Fruit fly (Drosophila melanogaster) whole organism, pupa: ENCODE data around the gene mRF1.

Source experiments
- CG10348 ChIP-seq: fragments of 200-800 bp; sonication (Bioruptor generic); IDR thresholded peaks from 2 replicates; pipeline ENCODE4 v1.3.6; 2022; ENCODE audit warnings: missing biosample characterization, missing genetic modification characterization
- CG12605 ChIP-seq: fragments of 200-800 bp; sonication (Bioruptor generic); IDR thresholded peaks from 2 replicates; pipeline ENCODE4 v1.3.6; 2022; ENCODE audit warnings: missing biosample characterization, missing genetic modification characterization
- CG13204 ChIP-seq: fragments of 200-800 bp; sonication (Bioruptor generic); optimal IDR thresholded peaks from 2 replicates; lab custom pipeline; 2018; ENCODE audit warnings: missing biosample characterization, mild to moderate bottlenecking, missing genetic modification characterization, moderate library complexity
- CG14655 ChIP-seq: fragments of 200-800 bp; sonication (Bioruptor generic); optimal IDR thresholded peaks from 3 replicates; lab custom pipeline; 2017; ENCODE audit warnings: mild to moderate bottlenecking, missing biosample characterization, missing genetic modification reagents, missing genetic modification characterization
- CG15710 ChIP-seq: fragments of 200-800 bp; sonication (Bioruptor generic); optimal IDR thresholded peaks from 2 replicates; lab custom pipeline; 2018; ENCODE audit warnings: missing biosample characterization, mild to moderate bottlenecking, missing genetic modification characterization, moderate library complexity
- CG17806 ChIP-seq: fragments of 200-800 bp; sonication (Bioruptor generic); optimal IDR thresholded peaks from 2 replicates; lab custom pipeline; 2018; ENCODE audit warnings: missing biosample characterization, mild to moderate bottlenecking, missing genetic modification characterization, moderate library complexity
- CG32121 ChIP-seq: fragments of 200-800 bp; sonication (Bioruptor generic); IDR thresholded peaks from 2 replicates; pipeline ENCODE4 v1.3.6; 2022; ENCODE audit warnings: missing biosample characterization, missing genetic modification characterization
- CG34367 ChIP-seq: fragments of 200-800 bp; sonication (Bioruptor generic); optimal IDR thresholded peaks from 2 replicates; lab custom pipeline; 2018; ENCODE audit warnings: missing biosample characterization, mild to moderate bottlenecking, missing genetic modification characterization
- CG4496 ChIP-seq: fragments of 200-800 bp; sonication (Bioruptor generic); IDR thresholded peaks from 3 replicates; pipeline ENCODE4 v1.3.6; 2022; ENCODE audit warnings: missing biosample characterization, missing genetic modification characterization
- CG8159 ChIP-seq: fragments of 200-800 bp; sonication (Bioruptor generic); optimal IDR thresholded peaks from 3 replicates; lab custom pipeline; 2018; ENCODE audit warnings: missing biosample characterization, mild to moderate bottlenecking, missing genetic modification characterization, moderate library complexity
- CG8301 ChIP-seq: fragments of 200-800 bp; sonication (Bioruptor generic); optimal IDR thresholded peaks from 2 replicates; lab custom pipeline; 2018; ENCODE audit warnings: missing biosample characterization, mild to moderate bottlenecking, missing genetic modification characterization
- CG9948 ChIP-seq: fragments of 200-800 bp; sonication (Bioruptor generic); optimal IDR thresholded peaks from 2 replicates; lab custom pipeline; 2018; ENCODE audit warnings: missing biosample characterization, mild to moderate bottlenecking, missing genetic modification characterization, moderate library complexity
- D1 ChIP-seq: fragments of 200-800 bp; sonication (Bioruptor generic); optimal IDR thresholded peaks from 2 replicates; lab custom pipeline; 2018; ENCODE audit warnings: missing biosample characterization, mild to moderate bottlenecking, missing genetic modification characterization, moderate library complexity
- EcR ChIP-seq: fragments of 200-800 bp; sonication (Bioruptor generic); optimal IDR thresholded peaks from 3 replicates; lab custom pipeline; 2019; ENCODE audit warnings: missing biosample characterization, missing genetic modification characterization, mild to moderate bottlenecking, moderate library complexity, missing genetic modification reagents
- Ets98B ChIP-seq: fragments of 200-800 bp; sonication (Bioruptor generic); IDR thresholded peaks from 2 replicates; pipeline ENCODE4 v1.3.6; 2022; ENCODE audit warnings: missing biosample characterization, missing genetic modification characterization
- Pif1A ChIP-seq: fragments of 200-800 bp; sonication (Bioruptor generic); optimal IDR thresholded peaks from 3 replicates; lab custom pipeline; 2016; ENCODE audit warnings: missing biosample characterization, missing genetic modification characterization
- Pif1B ChIP-seq: fragments of 200-800 bp; sonication (Bioruptor generic); optimal IDR thresholded peaks from 3 replicates; lab custom pipeline; 2016; ENCODE audit warnings: missing biosample characterization, missing genetic modification characterization
- Snoo ChIP-seq: fragments of 200-800 bp; sonication (Bioruptor generic); optimal IDR thresholded peaks from 3 replicates; lab custom pipeline; 2017; ENCODE audit warnings: missing biosample characterization, mild to moderate bottlenecking, missing genetic modification characterization, inconsistent platforms
- fd96Ca ChIP-seq: fragments of 200-800 bp; sonication (Bioruptor generic); IDR thresholded peaks from 3 replicates; pipeline ENCODE4 v1.3.6; 2022; ENCODE audit warnings: missing biosample characterization, missing genetic modification characterization
- gl ChIP-seq: fragments of 200-800 bp; sonication (Bioruptor generic); optimal IDR thresholded peaks from 2 replicates; lab custom pipeline; 2018; ENCODE audit warnings: missing biosample characterization, mild to moderate bottlenecking, missing genetic modification characterization
- rn ChIP-seq: fragments of 200-800 bp; sonication (Bioruptor generic); IDR thresholded peaks from 2 replicates; pipeline ENCODE4 v1.3.6; 2022; ENCODE audit warnings: missing biosample characterization, missing genetic modification characterization

The mRF1 gene

dm6 chr2L:13203437-13204137 lies 16.2 kb upstream of the mRF1 start, which contains the start of gene Pect:
TSS of gene Pect (plus strand) at chr2L:13203762.
- TF ChIP-seq CG8301 (tag; lab: Kevin White, UChicago) = no peak
- no peak for TF ChIP-seq CG32121 (GFP tag; lab: Robert Waterston, UW)
- TF ChIP-seq CG9948 = no peak
- peak; percentile 54; the same call in 1 of the 2 replicates for TF ChIP-seq Ets98B (GFP tag; lab: Robert Waterston, UW)
- TF ChIP-seq gl (tag; lab: Kevin White, UChicago) = peak; percentile 7
- peak; percentile 62 for TF ChIP-seq CG12605 (GFP tag; lab: Robert Waterston, UW)
- no peak for TF ChIP-seq CG10348 (GFP tag; lab: Robert Waterston, UW)
- TF ChIP-seq CG8159 (tag; lab: Kevin White, UChicago) = no peak
- no peak for TF ChIP-seq CG17806 (tag; lab: Kevin White, UChicago)
- no peak for TF ChIP-seq CG13204 (GFP tag; lab: Kevin White, UChicago)
- TF ChIP-seq D1 (tag; lab: Kevin White, UChicago) = no peak
- TF ChIP-seq rn = no peak
- peak; percentile 28 for TF ChIP-seq CG15710 (tag; lab: Kevin White, UChicago)
- no peak for TF ChIP-seq Pif1A
- peak; percentile 38; the same call in 1 of the 3 replicates for TF ChIP-seq fd96Ca (GFP tag; lab: Robert Waterston, UW)
- TF ChIP-seq Pif1B (GFP tag; lab: Kevin White, UChicago) = no peak
- no peak for TF ChIP-seq Snoo (tag; lab: Kevin White, UChicago)
- no peak for TF ChIP-seq CG4496 (GFP tag; lab: Robert Waterston, UW)
- no peak for TF ChIP-seq CG14655 (GFP tag; lab: Kevin White, UChicago)
- TF ChIP-seq EcR (GFP tag; lab: Kevin White, UChicago) = peak; percentile 52
- no peak for TF ChIP-seq CG34367 (tag; lab: Kevin White, UChicago)

- TF ChIP-seq CG14655 (GFP tag; lab: Kevin White, UChicago) (no peak), CG12605 (GFP tag; lab: Robert Waterston, UW) (no peak), CG17806 (tag; lab: Kevin White, UChicago) (no peak), rn (no peak), CG13204 (GFP tag; lab: Kevin White, UChicago) (no peak), EcR (GFP tag; lab: Kevin White, UChicago) (no peak), CG4496 (GFP tag; lab: Robert Waterston, UW) (no peak)
Observed at dm6 chr2L:13204151-13204550, 15.6 kb upstream of the mRF1 start.

- TF ChIP-seq CG13204 (GFP tag; lab: Kevin White, UChicago) (peak; percentile 54), CG12605 (GFP tag; lab: Robert Waterston, UW) (0 out of 2 replicates have a peak, but pooled peaks have one; percentile 10), fd96Ca (GFP tag; lab: Robert Waterston, UW) (peak; percentile 44; the same call in 1 of the 3 replicates), rn (no peak), CG32121 (GFP tag; lab: Robert Waterston, UW) (peak; percentile 45; the same call in 1 of the 2 replicates), Snoo (tag; lab: Kevin White, UChicago) (peak; percentile 48), Ets98B (GFP tag; lab: Robert Waterston, UW) (peak; percentile 9; the same call in 1 of the 2 replicates), EcR (GFP tag; lab: Kevin White, UChicago) (peak; percentile 49), gl (tag; lab: Kevin White, UChicago) (peak; percentile 3), CG4496 (GFP tag; lab: Robert Waterston, UW) (no peak)
Observed at dm6 chr2L:13205256-13205655, 14.5 kb upstream of the mRF1 start.

- TF ChIP-seq CG8159 (tag; lab: Kevin White, UChicago) (no peak), CG12605 (GFP tag; lab: Robert Waterston, UW) (peak; percentile 62; the same call in 1 of the 2 replicates), CG34367 (tag; lab: Kevin White, UChicago) (no peak), EcR (GFP tag; lab: Kevin White, UChicago) (peak; percentile 92), Snoo (tag; lab: Kevin White, UChicago) (no peak), CG9948 (no peak), gl (tag; lab: Kevin White, UChicago) (no peak), Ets98B (GFP tag; lab: Robert Waterston, UW) (peak; percentile 48), CG13204 (GFP tag; lab: Kevin White, UChicago) (no peak), CG14655 (GFP tag; lab: Kevin White, UChicago) (no peak), D1 (tag; lab: Kevin White, UChicago) (no peak), Pif1A (no peak), CG15710 (tag; lab: Kevin White, UChicago) (no peak), CG10348 (GFP tag; lab: Robert Waterston, UW) (no peak), CG32121 (GFP tag; lab: Robert Waterston, UW) (peak; percentile 36; the same call in 1 of the 2 replicates), fd96Ca (GFP tag; lab: Robert Waterston, UW) (no peak)
Observed at dm6 chr2L:13206077-13206668, 13.6 kb upstream of the mRF1 start.

dm6 chr2L:13206857-13207463 lies 12.8 kb upstream of the mRF1 start:
- TF ChIP-seq CG32121 (GFP tag; lab: Robert Waterston, UW) = peak; percentile 17; the same call in 1 of the 2 replicates
- TF ChIP-seq CG17806 (tag; lab: Kevin White, UChicago) = no peak
- TF ChIP-seq CG4496 (GFP tag; lab: Robert Waterston, UW) = 0 out of 3 replicates have a peak, but pooled peaks have one; percentile 13
- TF ChIP-seq fd96Ca (GFP tag; lab: Robert Waterston, UW) = no peak
